Worm (Caenorhabditis elegans) whole organism, L1 larva: ENCODE data around the gene C25F9.16.

Source experiments
- C04F5.9 ChIP-seq: sonication (generic microtip); optimal IDR thresholded peaks from 2 replicates; lab custom pipeline; 2016; ENCODE audit warnings: missing genetic modification characterization, missing compliant biosample characterization
- C16A3.4 ChIP-seq: fragments of 150-350 bp; optimal IDR thresholded peaks from 2 replicates; lab custom pipeline; 2014; ENCODE audit warnings: missing biosample characterization, missing genetic modification characterization
- C34B4.2 ChIP-seq: sonication (generic microtip); optimal IDR thresholded peaks from 2 replicates; lab custom pipeline; 2017; ENCODE audit warnings: mild to moderate bottlenecking, missing genetic modification characterization, missing compliant biosample characterization
- aly-2 ChIP-seq: fragments of 150-350 bp; optimal IDR thresholded peaks from 2 replicates; lab custom pipeline; 2014; ENCODE audit warnings: missing biosample characterization, missing genetic modification characterization
- ama-1 ChIP-seq: fragments of 150-350 bp; optimal IDR thresholded peaks from 2 replicates; lab custom pipeline; 2014
- blmp-1 ChIP-seq: fragments of 150-350 bp; optimal IDR thresholded peaks from 2 replicates; lab custom pipeline; 2014; ENCODE audit warnings: missing biosample characterization, missing genetic modification characterization
- ceh-63 ChIP-seq: fragments of 200-800 bp; sonication (Bioruptor generic); optimal IDR thresholded peaks from 2 replicates; lab custom pipeline; 2018; ENCODE audit warnings: mild to moderate bottlenecking, missing genetic modification characterization, missing compliant biosample characterization
- dpl-1 ChIP-seq, 3 experiments: fragments of 150-350 bp in 2 of 3; sonication (generic microtip) in 1 of 3; optimal IDR thresholded peaks; 2 replicates each; lab custom pipeline; 2014 to 2017; ENCODE audit warnings: missing biosample characterization in 3 of 3, missing genetic modification characterization in 3 of 3, missing genetic modification reagents in 3 of 3
- dsc-1 ChIP-seq: sonication (generic microtip); optimal IDR thresholded peaks from 2 replicates; lab custom pipeline; 2016; ENCODE audit warnings: mild to moderate bottlenecking, missing genetic modification characterization, missing compliant biosample characterization
- efl-1 ChIP-seq, 4 experiments: fragments of 150-350 bp; optimal IDR thresholded peaks in 3 of 4; peaks in 1 of 4; 1 replicate in 1 of 4; 2 replicates in 3 of 4; lab custom pipeline; 2014; ENCODE audit warnings: missing biosample characterization in 2 of 4, missing genetic modification characterization in 2 of 4, missing genetic modification reagents in 2 of 4
- efl-3 ChIP-seq: fragments of 200-800 bp; sonication (Bioruptor generic); optimal IDR thresholded peaks from 2 replicates; lab custom pipeline; 2018; ENCODE audit warnings: mild to moderate bottlenecking, missing genetic modification characterization, missing compliant biosample characterization
- egl-13 ChIP-seq: sonication (generic microtip); optimal IDR thresholded peaks from 2 replicates; lab custom pipeline; 2016; ENCODE audit warnings: missing genotype, missing genetic modification reagents, missing genetic modification characterization, missing compliant biosample characterization
- elt-2 ChIP-seq: sonication (generic microtip); optimal IDR thresholded peaks from 2 replicates; lab custom pipeline; 2016; ENCODE audit warnings: missing genetic modification characterization, mild to moderate bottlenecking, inconsistent platforms, missing compliant biosample characterization, missing genetic modification reagents
- fkh-10 ChIP-seq: sonication (generic microtip); optimal IDR thresholded peaks from 2 replicates; lab custom pipeline; 2017; ENCODE audit warnings: missing biosample characterization, missing genetic modification reagents, missing genetic modification characterization
- hlh-17 ChIP-seq: fragments of 200-800 bp; sonication (Bioruptor generic); optimal IDR thresholded peaks from 2 replicates; lab custom pipeline; 2018; ENCODE audit warnings: missing genetic modification characterization, mild to moderate bottlenecking, missing compliant biosample characterization, moderate library complexity, borderline replicate concordance
- hlh-4 ChIP-seq: sonication (generic microtip); optimal IDR thresholded peaks from 2 replicates; lab custom pipeline; 2016; ENCODE audit warnings: mild to moderate bottlenecking, missing genetic modification characterization, missing compliant biosample characterization
- irx-1 ChIP-seq: sonication (generic microtip); optimal IDR thresholded peaks from 2 replicates; lab custom pipeline; 2016; ENCODE audit warnings: missing genetic modification characterization, missing compliant biosample characterization
- isw-1 ChIP-seq: fragments of 200-800 bp; sonication (Bioruptor generic); IDR thresholded peaks from 2 replicates; pipeline ENCODE4 v1.3.6; 2022; ENCODE audit warnings: missing genetic modification characterization, missing compliant biosample characterization
- jun-1 ChIP-seq: fragments of 150-350 bp; optimal IDR thresholded peaks from 2 replicates; lab custom pipeline; 2014; ENCODE audit warnings: missing biosample characterization, missing genetic modification reagents, missing genetic modification characterization
- lin-14 ChIP-seq: fragments of 200-800 bp; sonication (Bioruptor generic); optimal IDR thresholded peaks from 2 replicates; lab custom pipeline; 2018; ENCODE audit warnings: mild to moderate bottlenecking, missing genetic modification characterization, moderate library complexity, missing compliant biosample characterization
- lin-15B ChIP-seq: fragments of 150-350 bp; sonication (generic microtip); optimal IDR thresholded peaks from 3 replicates; lab custom pipeline; 2014; ENCODE audit warnings: missing biosample characterization, missing genetic modification characterization
- mef-2 ChIP-seq: fragments of 150-350 bp; optimal IDR thresholded peaks from 2 replicates; lab custom pipeline; 2014; ENCODE audit warnings: missing biosample characterization, missing genetic modification characterization
- nhr-237 ChIP-seq: fragments of 150-350 bp; optimal IDR thresholded peaks from 2 replicates; lab custom pipeline; 2014; ENCODE audit warnings: missing biosample characterization, missing genetic modification characterization
- nhr-28 ChIP-seq: fragments of 150-350 bp; optimal IDR thresholded peaks from 2 replicates; lab custom pipeline; 2014; ENCODE audit warnings: missing biosample characterization, missing genetic modification characterization
- nhr-77 ChIP-seq: fragments of 150-350 bp; optimal IDR thresholded peaks from 2 replicates; lab custom pipeline; 2014; ENCODE audit warnings: missing biosample characterization, missing genetic modification characterization
- nhr-84 ChIP-seq: sonication (generic microtip); optimal IDR thresholded peaks from 2 replicates; lab custom pipeline; 2017; ENCODE audit warnings: missing biosample characterization, missing genetic modification characterization
- nhr-85 ChIP-seq: sonication (generic microtip); peaks from one replicate; lab custom pipeline; 2016; ENCODE audit warnings: missing genetic modification characterization, inconsistent platforms, missing compliant biosample characterization
- nhr-90 ChIP-seq: sonication (generic microtip); optimal IDR thresholded peaks from 2 replicates; lab custom pipeline; 2016; ENCODE audit warnings: mild to moderate bottlenecking, missing genetic modification characterization, missing compliant biosample characterization; ENCODE audit not compliant: poor library complexity
- pqm-1 ChIP-seq: sonication (generic microtip); optimal IDR thresholded peaks from 3 replicates; lab custom pipeline; 2017; ENCODE audit warnings: missing biosample characterization, missing genetic modification characterization
- sptf-1 ChIP-seq: fragments of 150-350 bp; optimal IDR thresholded peaks from 2 replicates; lab custom pipeline; 2014; ENCODE audit warnings: missing biosample characterization, missing genetic modification characterization
- sup-37 ChIP-seq: fragments of 200-800 bp; sonication (Bioruptor generic); optimal IDR thresholded peaks from 2 replicates; lab custom pipeline; 2018; ENCODE audit warnings: mild to moderate bottlenecking, missing genetic modification characterization, missing compliant biosample characterization
- tlp-1 ChIP-seq: fragments of 150-350 bp; optimal IDR thresholded peaks from 2 replicates; lab custom pipeline; 2014; ENCODE audit warnings: missing biosample characterization, missing genetic modification characterization
- unc-98 ChIP-seq: fragments of 200-800 bp; sonication (Bioruptor generic); IDR thresholded peaks from 2 replicates; pipeline ENCODE4 v1.3.6; 2022; ENCODE audit warnings: missing genetic modification characterization, missing compliant biosample characterization
- vab-15 ChIP-seq: sonication (generic microtip); optimal IDR thresholded peaks from 2 replicates; lab custom pipeline; 2017; ENCODE audit warnings: missing genotype, mild to moderate bottlenecking, missing genetic modification characterization, missing compliant biosample characterization
- xbp-1 ChIP-seq: sonication (generic microtip); optimal IDR thresholded peaks from 2 replicates; lab custom pipeline; 2016; ENCODE audit warnings: missing genetic modification characterization, missing compliant biosample characterization
- zip-4 ChIP-seq: fragments of 200-800 bp; sonication (Bioruptor generic); optimal IDR thresholded peaks from 2 replicates; lab custom pipeline; 2018; ENCODE audit warnings: mild to moderate bottlenecking, missing genetic modification characterization, moderate library complexity, missing compliant biosample characterization
- ztf-11 ChIP-seq, 2 experiments: sonication (generic microtip); optimal IDR thresholded peaks; 2 replicates each; lab custom pipeline; 2016 to 2017; ENCODE audit warnings: missing genetic modification characterization in 2 of 2, missing biosample characterization in 1 of 2, missing compliant biosample characterization in 1 of 2
- ztf-4 ChIP-seq: fragments of 150-350 bp; optimal IDR thresholded peaks from 2 replicates; lab custom pipeline; 2014; ENCODE audit warnings: missing biosample characterization, missing genetic modification characterization

Gene C25F9.16

DNA sequence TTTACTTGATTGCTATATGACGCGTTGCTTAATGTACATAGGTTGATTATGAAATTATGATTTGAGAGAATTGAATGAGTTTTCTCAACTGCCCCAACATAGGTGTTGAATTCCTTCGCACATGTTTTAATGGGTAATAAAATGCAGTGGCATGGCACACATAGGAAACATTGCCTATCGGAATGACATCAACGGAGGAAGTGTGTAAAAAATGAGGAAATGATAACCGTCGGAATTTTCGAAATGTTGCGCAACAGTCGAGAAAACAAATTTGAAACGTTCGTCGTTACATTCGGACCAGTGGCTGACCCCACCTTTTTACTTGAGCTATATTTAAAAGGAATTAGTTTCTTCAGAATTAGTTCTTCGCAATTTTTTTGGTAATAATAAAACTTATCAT, 2.2 kb upstream of the C25F9.16 start:
- TF ChIP-seq elt-2 = peak; percentile 14
- no peak for TF ChIP-seq ceh-63
- TF ChIP-seq hlh-4 (tag; lab: Kevin White, UChicago) = no peak
- TF ChIP-seq zip-4 = no peak
- TF ChIP-seq nhr-237 (tag; lab: Kevin White, UChicago) = no peak
- no peak for TF ChIP-seq pqm-1 (tag; lab: Kevin White, UChicago)
- no peak for TF ChIP-seq unc-98 (GFP tag; lab: Robert Waterston, UW)

ce11 chrV:19432972-19433371, 1.2 kb upstream of the C25F9.16 start, which contains the start of gene C25F9.11:
Gene C25F9.11 (minus strand): TSS chrV:19433072.
- TF ChIP-seq tlp-1 (tag; lab: Kevin White, UChicago) = no peak
- TF ChIP-seq C04F5.9 (tag; lab: Kevin White, UChicago) = no peak
- TF ChIP-seq jun-1 (tag; lab: Kevin White, UChicago) = no peak
- TF ChIP-seq nhr-90 (tag; lab: Kevin White, UChicago) = no peak
- TF ChIP-seq C34B4.2 (tag; lab: Kevin White, UChicago) = no peak
- no peak for TF ChIP-seq egl-13
- no peak for TF ChIP-seq nhr-77 (tag; lab: Kevin White, UChicago)
- TF ChIP-seq nhr-28 (tag; lab: Kevin White, UChicago) = no peak
- TF ChIP-seq ztf-11 (tag; optimal IDR thresholded peaks at IDR 0.05; lab: Kevin White, UChicago) = no peak

DNA sequence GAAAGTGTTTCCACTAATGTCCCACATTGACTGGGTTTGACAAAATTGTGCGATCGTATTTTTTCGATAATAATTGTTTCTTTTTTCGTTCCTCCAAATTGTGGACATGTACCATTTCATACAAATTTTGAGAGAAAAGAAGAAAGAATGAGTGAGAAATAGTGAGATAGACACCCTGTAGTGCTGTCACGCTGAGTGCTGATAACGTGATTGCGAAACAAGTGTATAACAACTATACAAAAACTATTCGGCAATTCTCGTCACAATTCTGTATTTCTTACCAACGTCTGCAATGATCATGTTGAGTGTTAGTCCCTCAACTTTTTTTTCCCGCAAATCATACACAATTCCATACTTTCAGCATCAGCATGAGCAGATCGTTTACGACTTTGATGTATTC, 2.1 kb downstream of the C25F9.16 start, which contains the start of gene C25F9.14:
Gene C25F9.14 (plus strand): TSS at position 178 of the 400 bp plus-strand sequence.
- TF ChIP-seq efl-1 (optimal IDR thresholded peaks at IDR 0.05; lab: Kevin White, UChicago) = no peak
- peak in 1 of 2 experiments; percentile 21 for TF ChIP-seq efl-1 (GFP tag; optimal IDR thresholded peaks at IDR 0.05 in 1 of 2; lab: Kevin White, UChicago)
- TF ChIP-seq fkh-10 (GFP tag; lab: Kevin White, UChicago) = no peak

ce11 chrV:19443599-19443998, 9.4 kb downstream of the C25F9.16 start:
- TF ChIP-seq blmp-1 (tag; lab: Kevin White, UChicago) = no peak
- no peak for TF ChIP-seq efl-3 (GFP tag; lab: Kevin White, UChicago)
- TF ChIP-seq ztf-4 (tag; lab: Kevin White, UChicago) = no peak
- TF ChIP-seq C04F5.9 (tag; lab: Kevin White, UChicago) = no peak
- no peak for TF ChIP-seq lin-14
- TF ChIP-seq vab-15 = no peak
- TF ChIP-seq ama-1 (lab: Kevin White, UChicago) = no peak
- no peak for TF ChIP-seq lin-15B (tag; lab: Kevin White, UChicago)
- no peak for TF ChIP-seq C16A3.4

DNA sequence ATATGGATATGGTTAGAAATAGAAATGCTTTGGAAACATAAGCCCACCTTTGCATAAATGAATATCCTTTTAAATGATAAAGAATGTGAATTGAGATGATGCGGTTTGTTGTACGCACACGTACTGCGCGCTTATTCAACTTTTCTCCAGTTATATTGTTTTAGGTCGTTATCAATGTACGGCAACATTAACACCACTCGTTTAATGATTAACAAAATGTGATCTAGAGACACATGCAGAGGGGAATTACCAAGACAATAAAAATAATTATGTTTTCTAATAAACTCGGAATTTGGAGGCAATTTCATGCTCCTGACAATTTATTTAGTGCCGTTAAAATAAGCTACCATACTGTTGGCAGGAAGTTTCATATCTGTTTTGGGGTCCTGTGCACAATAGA, 11.3 kb downstream of the C25F9.16 start, which contains the start of gene M04C3.1:
Gene M04C3.1 (minus strand): TSS at position 164 of the 400 bp plus-strand sequence.
- TF ChIP-seq elt-2 (peak; percentile 7), aly-2 (no peak)

- TF ChIP-seq dsc-1 (tag; lab: Kevin White, UChicago) (no peak), fkh-10 (GFP tag; lab: Kevin White, UChicago) (no peak), nhr-84 (tag; lab: Kevin White, UChicago) (no peak), ceh-63 (no peak), isw-1 (GFP tag; lab: Robert Waterston, UW) (no peak), mef-2 (no peak), xbp-1 (no peak), nhr-85 (tag; lab: Kevin White, UChicago) (no peak), sptf-1 (no peak), hlh-17 (GFP tag; lab: Kevin White, UChicago) (no peak), dpl-1 (GFP tag; optimal IDR thresholded peaks at IDR 0.05; lab: Kevin White, UChicago) (no peak), efl-1 (optimal IDR thresholded peaks at IDR 0.05; lab: Kevin White, UChicago) (no peak), efl-1 (GFP tag; optimal IDR thresholded peaks at IDR 0.05 in 1 of 2; lab: Kevin White, UChicago) (no peak), sup-37 (no peak), irx-1 (no peak), nhr-28 (tag; lab: Kevin White, UChicago) (no peak), zip-4 (no peak), nhr-77 (tag; lab: Kevin White, UChicago) (no peak)
These were observed 14.6 kb downstream of the C25F9.16 start, which contains the start of gene M04C3.2 for ce11 chrV:19448805-19449204. Gene M04C3.2 (minus strand): TSS chrV:19448905.
